Worm (Caenorhabditis elegans): Measurements from ENCODE around the gene pud-1.2.
"Not testable (repeated sequence)": the region's sequence is repeated elsewhere in the genome, so short reads cannot be mapped to it uniquely, and the experiment has no call there.

ce11 chrV:2322466-2322865 is at the start of gene pud-1.2:
- TF ChIP-seq skn-1, pha-4, zag-1, ztf-4, lin-39, unc-39, nhr-12, egl-27 (tag; optimal IDR thresholded peaks at IDR 0.05): not testable (repeated sequence)
